1 worm cellular context compared by ENCODE assay signal in genomic region chrX:6746849-6747248, ce11.
A peak's percentile ranks its signal among the peaks of the same experiment; 100 is the strongest.
TF ChIP-seq lines count a peak whose summit lies in the region.

No protein-coding gene starts in this region.

TF ChIP-seq in whole organism, L4 larva, 104 proteins besides CTCF, POLR2A, EP300 and RAD21 (continued from another document):
- TF ChIP-seq T26A8.4 (GFP tag; IDR thresholded peaks at IDR 0.05; lab: Robert Waterston, UW) (no peak), mep-1 (tag; optimal IDR thresholded peaks at IDR 0.05; lab: Kevin White, UChicago) (no peak), madf-5 (GFP tag; IDR thresholded peaks at IDR 0.05; lab: Robert Waterston, UW) (no peak), mdt-29 (GFP tag; IDR thresholded peaks at IDR 0.05; lab: Robert Waterston, UW) (0 out of 2 replicates have a peak, but pooled peaks have one; percentile 4), mdl-1 (tag; optimal IDR thresholded peaks at IDR 0.05; lab: Kevin White, UChicago) (peak in 1 of 2 experiments; percentile 89), hmg-1.1 (GFP tag; IDR thresholded peaks at IDR 0.05; lab: Robert Waterston, UW) (0 out of 2 replicates have a peak, but pooled peaks have one; percentile 11), nhr-10 (tag; optimal IDR thresholded peaks at IDR 0.05; lab: Kevin White, UChicago) (no peak), nhr-25 (tag; optimal IDR thresholded peaks at IDR 0.05; lab: Kevin White, UChicago; ENCODE audit: borderline replicate concordance, insufficient read depth) (no peak), Y5F2A.4 (GFP tag; optimal IDR thresholded peaks at IDR 0.05; lab: Kevin White, UChicago) (no peak), snpc-4 (tag; optimal IDR thresholded peaks at IDR 0.05; lab: Kevin White, UChicago) (no peak)
